Worm (Caenorhabditis elegans) whole organism, young adult: ENCODE results near the gene str-193.
A peak's percentile ranks its signal among the peaks of the same experiment; 100 is the strongest.

Experiments used
- B0336.3 ChIP-seq: fragments of 200-800 bp; sonication (Bioruptor generic); IDR thresholded peaks from 2 replicates; pipeline ENCODE4 v1.3.6; 2022; ENCODE audit warnings: missing genetic modification characterization, missing compliant biosample characterization
- T07F8.4 ChIP-seq: sonication (generic microtip); optimal IDR thresholded peaks from 2 replicates; lab custom pipeline; 2016; ENCODE audit warnings: mild to moderate bottlenecking, missing genetic modification characterization, moderate library complexity, missing compliant biosample characterization
- Y53G8AR.9 ChIP-seq: fragments of 200-800 bp; sonication (Bioruptor generic); conservative IDR thresholded peaks from 2 replicates; pipeline ENCODE4 v1.3.6; 2022; ENCODE audit warnings: missing genetic modification reagents, missing genetic modification characterization, missing compliant biosample characterization
- Y56A3A.18 ChIP-seq: fragments of 200-800 bp; sonication (Bioruptor generic); IDR thresholded peaks from 2 replicates; pipeline ENCODE4 v1.3.6; 2022; ENCODE audit warnings: missing genetic modification reagents, missing genetic modification characterization, missing compliant biosample characterization
- Y67H2A.10 ChIP-seq: fragments of 200-800 bp; sonication (Bioruptor generic); conservative IDR thresholded peaks from 2 replicates; pipeline ENCODE4 v1.3.6; 2022; ENCODE audit warnings: missing genetic modification reagents, missing genetic modification characterization, missing compliant biosample characterization
- attf-3 ChIP-seq: fragments of 200-800 bp; sonication (Bioruptor generic); conservative IDR thresholded peaks from 2 replicates; pipeline ENCODE4 v1.3.6; 2022; ENCODE audit warnings: missing genetic modification reagents, missing genetic modification characterization, missing compliant biosample characterization
- bed-1 ChIP-seq: fragments of 200-800 bp; sonication (Bioruptor generic); IDR thresholded peaks from 2 replicates; pipeline ENCODE4 v1.3.6; 2022; ENCODE audit warnings: missing genetic modification reagents, missing genetic modification characterization, missing compliant biosample characterization
- cebp-1 ChIP-seq, 2 experiments: fragments of 200-800 bp in 1 of 2; sonication (Bioruptor generic) in 1 of 2; sonication (generic microtip) in 1 of 2; IDR thresholded peaks in 1 of 2; optimal IDR thresholded peaks in 1 of 2; 2 replicates each; pipeline versions ENCODE4 v1.3.6 to Lab custom; 2017 to 2022; ENCODE audit warnings: missing compliant biosample characterization in 2 of 2, missing genetic modification characterization in 2 of 2, mild to moderate bottlenecking in 1 of 2, missing genetic modification reagents in 1 of 2, moderate library complexity in 1 of 2
- cebp-2 ChIP-seq: fragments of 200-800 bp; sonication (Bioruptor generic); IDR thresholded peaks from 2 replicates; pipeline ENCODE4 v1.3.6; 2022; ENCODE audit warnings: missing genetic modification characterization, missing compliant biosample characterization
- chd-7 ChIP-seq: sonication (generic microtip); optimal IDR thresholded peaks from 2 replicates; lab custom pipeline; 2016; ENCODE audit warnings: mild to moderate bottlenecking, missing genetic modification characterization, moderate library complexity, missing compliant biosample characterization
- dpff-1 ChIP-seq: sonication (generic microtip); optimal IDR thresholded peaks from 2 replicates; lab custom pipeline; 2017; ENCODE audit warnings: mild to moderate bottlenecking, missing genetic modification characterization, missing compliant biosample characterization
- egrh-3 ChIP-seq: fragments of 200-800 bp; sonication (Bioruptor generic); IDR thresholded peaks from 2 replicates; pipeline ENCODE4 v1.3.6; 2022; ENCODE audit warnings: missing genetic modification reagents, missing genetic modification characterization, missing compliant biosample characterization
- him-1 ChIP-seq: sonication (generic microtip); optimal IDR thresholded peaks from 2 replicates; lab custom pipeline; 2016; ENCODE audit warnings: missing genotype, missing genetic modification reagents, missing genetic modification characterization, missing compliant biosample characterization
- hmg-20 ChIP-seq: fragments of 200-800 bp; sonication (Bioruptor generic); IDR thresholded peaks from 2 replicates; pipeline ENCODE4 v1.3.6; 2022; ENCODE audit warnings: missing genetic modification reagents, missing genetic modification characterization, missing compliant biosample characterization
- hrde-1 ChIP-seq: sonication (generic microtip); optimal IDR thresholded peaks from 2 replicates; lab custom pipeline; 2016; ENCODE audit warnings: missing genetic modification characterization, mild to moderate bottlenecking, missing compliant biosample characterization, moderate library complexity, missing genotype, missing genetic modification reagents, borderline replicate concordance
- hsf-1 ChIP-seq: fragments of 200-800 bp; sonication (Bioruptor generic); IDR thresholded peaks from 2 replicates; pipeline ENCODE4 v1.3.6; 2022; ENCODE audit warnings: missing genetic modification reagents, missing genetic modification characterization, missing compliant biosample characterization
- lin-35 ChIP-seq, 3 experiments: fragments of 150-350 bp in 2 of 3; sonication (generic microtip) in 1 of 3; optimal IDR thresholded peaks; 2 replicates each; lab custom pipeline; 2014 to 2018; ENCODE audit warnings: missing biosample characterization in 3 of 3, missing genetic modification characterization in 3 of 3, missing genetic modification reagents in 3 of 3
- lsl-1 ChIP-seq: fragments of 200-800 bp; sonication (Bioruptor generic); optimal IDR thresholded peaks from 2 replicates; lab custom pipeline; 2018; ENCODE audit warnings: mild to moderate bottlenecking, missing genetic modification characterization, moderate library complexity, missing compliant biosample characterization
- madf-6 ChIP-seq: fragments of 200-800 bp; sonication (Bioruptor generic); IDR thresholded peaks from 2 replicates; pipeline ENCODE4 v1.3.6; 2022; ENCODE audit warnings: missing genetic modification reagents, missing genetic modification characterization, missing compliant biosample characterization
- mxl-1 ChIP-seq: sonication (generic microtip); optimal IDR thresholded peaks from 2 replicates; lab custom pipeline; 2016; ENCODE audit warnings: missing genetic modification characterization, missing compliant biosample characterization
- nfya-1 ChIP-seq: sonication (generic microtip); optimal IDR thresholded peaks from 2 replicates; lab custom pipeline; 2017; ENCODE audit warnings: antibody characterized with exemption, missing compliant biosample characterization, missing genetic modification characterization, borderline replicate concordance; ENCODE audit not compliant: insufficient read depth
- nfya-2 ChIP-seq: fragments of 200-800 bp; sonication (Bioruptor generic); IDR thresholded peaks from 2 replicates; pipeline ENCODE4 v1.3.6; 2022; ENCODE audit warnings: missing genetic modification reagents, missing genetic modification characterization, missing compliant biosample characterization
- nfyb-1 ChIP-seq: fragments of 200-800 bp; sonication (Bioruptor generic); IDR thresholded peaks from 2 replicates; pipeline ENCODE4 v1.3.6; 2022; ENCODE audit warnings: missing genetic modification reagents, missing genetic modification characterization, missing compliant biosample characterization
- nhr-90 ChIP-seq: sonication (generic microtip); optimal IDR thresholded peaks from 2 replicates; lab custom pipeline; 2016; ENCODE audit warnings: missing genotype, mild to moderate bottlenecking, missing genetic modification characterization, missing compliant biosample characterization
- snpc-1.1 ChIP-seq: sonication (generic microtip); optimal IDR thresholded peaks from 2 replicates; lab custom pipeline; 2017; ENCODE audit warnings: missing genetic modification characterization, mild to moderate bottlenecking, missing compliant biosample characterization, antibody characterized with exemption, moderate library complexity, missing genotype, missing genetic modification reagents; ENCODE audit not compliant: insufficient read depth
- snpc-4 ChIP-seq, 5 experiments: fragments of 150-350 bp in 1 of 5; sonication (generic microtip) in 4 of 5; optimal IDR thresholded peaks; 2 replicates each; lab custom pipeline; 2014 to 2018; ENCODE audit warnings: missing genetic modification characterization in 5 of 5, missing biosample characterization in 3 of 5, antibody characterized with exemption in 2 of 5, mild to moderate bottlenecking in 2 of 5, missing compliant biosample characterization in 2 of 5, missing genotype in 2 of 5, moderate library complexity in 2 of 5, missing genetic modification reagents in 1 of 5
- somi-1 ChIP-seq: fragments of 200-800 bp; sonication (Bioruptor generic); optimal IDR thresholded peaks from 2 replicates; lab custom pipeline; 2018; ENCODE audit warnings: mild to moderate bottlenecking, missing genetic modification characterization, missing compliant biosample characterization
- unc-62 ChIP-seq: fragments of 150-350 bp; optimal IDR thresholded peaks from 2 replicates; lab custom pipeline; 2014; ENCODE audit warnings: missing biosample characterization, missing genetic modification reagents, missing genetic modification characterization
- zfh-2 ChIP-seq: fragments of 200-800 bp; sonication (Bioruptor generic); conservative IDR thresholded peaks from 2 replicates; pipeline ENCODE4 v1.3.6; 2022; ENCODE audit warnings: missing genetic modification reagents, missing genetic modification characterization, missing compliant biosample characterization

Gene str-193

DNA sequence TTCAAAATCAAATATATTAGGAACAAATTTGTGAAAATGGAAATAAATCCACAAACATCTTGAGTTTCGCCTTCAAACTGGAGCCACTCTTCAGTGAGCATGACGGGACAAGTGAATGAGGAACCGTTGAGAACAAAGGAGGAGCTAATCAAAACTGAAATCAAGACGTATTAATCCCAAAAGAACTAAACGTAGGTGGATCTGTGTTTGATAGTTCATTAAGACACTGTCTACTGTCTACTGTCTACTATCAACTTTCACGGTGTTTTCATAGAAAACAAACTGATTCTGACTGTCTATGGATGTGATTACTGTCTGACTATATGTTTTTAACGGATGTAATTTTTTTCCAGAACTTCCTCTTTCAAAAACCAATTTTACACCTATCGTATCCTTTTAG lies at the start of gene str-193:
str-193 (minus strand) TSS at position 101 of the 400 bp plus-strand sequence.
- TF ChIP-seq cebp-1 (GFP tag; IDR thresholded peaks at IDR 0.05; lab: Robert Waterston, UW) (no peak), cebp-1 (tag; optimal IDR thresholded peaks at IDR 0.05; lab: Kevin White, UChicago) (no peak), B0336.3 (GFP tag; lab: Robert Waterston, UW) (no peak), snpc-1.1 (tag; lab: Kevin White, UChicago) (no peak)

DNA sequence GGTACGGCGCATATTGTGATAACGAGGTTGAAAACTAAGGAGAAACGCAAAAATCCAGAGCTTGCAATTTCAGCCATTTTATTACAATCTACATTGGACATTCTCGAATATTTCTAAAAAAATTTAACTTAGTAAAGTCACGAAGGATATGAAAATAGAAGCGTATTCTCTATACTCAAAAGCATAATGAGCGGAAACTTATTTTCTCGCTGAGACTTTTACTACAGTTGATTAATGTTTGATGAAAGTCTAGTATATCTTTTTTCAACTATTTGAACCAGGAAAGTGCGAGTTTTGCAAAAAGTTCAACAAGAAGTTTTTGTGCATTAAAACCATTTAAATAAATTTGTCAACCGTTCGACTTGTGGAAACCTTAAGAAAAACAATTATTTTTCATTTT lies 49.7 kb upstream of the str-193 start, which contains the start of gene srab-18:
srab-18 (minus strand) TSS at position 101 of the 400 bp plus-strand sequence.
- TF ChIP-seq snpc-4 (GFP tag; optimal IDR thresholded peaks at IDR 0.05; lab: Kevin White, UChicago) (no peak), snpc-4 (tag; optimal IDR thresholded peaks at IDR 0.05; lab: Kevin White, UChicago) (no peak), attf-3 (no peak)

DNA sequence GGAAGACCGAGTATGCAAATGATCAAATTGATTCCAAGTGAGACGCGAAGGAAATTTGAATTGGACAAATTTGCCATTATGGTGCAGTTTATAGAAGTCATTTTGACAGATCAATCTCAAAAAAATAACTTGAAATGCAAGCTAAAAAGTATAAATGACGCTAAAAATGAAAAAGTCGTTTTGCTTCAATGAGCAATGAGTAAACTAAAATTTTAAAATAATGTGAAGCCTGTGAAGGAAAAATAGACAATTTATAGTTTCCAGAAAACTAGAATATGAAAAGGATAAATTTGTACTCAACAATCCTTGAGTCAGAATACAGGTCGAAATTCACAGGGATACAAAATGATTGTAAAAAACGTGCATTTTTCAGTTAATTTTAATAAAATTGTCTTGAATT lies 46.7 kb upstream of the str-193 start, which contains the start of gene srab-17:
srab-17 (minus strand) TSS at position 101 of the 400 bp plus-strand sequence.
- TF ChIP-seq dpff-1 (no peak), hsf-1 (GFP tag; lab: Robert Waterston, UW) (no peak), bed-1 (GFP tag; lab: Robert Waterston, UW) (no peak), Y56A3A.18 (GFP tag; lab: Robert Waterston, UW) (no peak), Y53G8AR.9 (GFP tag; lab: Robert Waterston, UW) (no peak), him-1 (tag; lab: Kevin White, UChicago) (no peak), hmg-20 (GFP tag; lab: Robert Waterston, UW) (no peak), lin-35 (GFP tag; optimal IDR thresholded peaks at IDR 0.05; lab: Kevin White, UChicago) (no peak), T07F8.4 (no peak), egrh-3 (GFP tag; lab: Robert Waterston, UW) (no peak), zfh-2 (no peak), chd-7 (no peak), lsl-1 (GFP tag; lab: Kevin White, UChicago) (no peak), somi-1 (GFP tag; lab: Kevin White, UChicago) (no peak), snpc-4 (GFP tag; optimal IDR thresholded peaks at IDR 0.05; lab: Kevin White, UChicago) (no peak), snpc-4 (tag; optimal IDR thresholded peaks at IDR 0.05; lab: Kevin White, UChicago) (no peak), mxl-1 (tag; lab: Kevin White, UChicago) (no peak), madf-6 (GFP tag; lab: Robert Waterston, UW) (no peak)

DNA sequence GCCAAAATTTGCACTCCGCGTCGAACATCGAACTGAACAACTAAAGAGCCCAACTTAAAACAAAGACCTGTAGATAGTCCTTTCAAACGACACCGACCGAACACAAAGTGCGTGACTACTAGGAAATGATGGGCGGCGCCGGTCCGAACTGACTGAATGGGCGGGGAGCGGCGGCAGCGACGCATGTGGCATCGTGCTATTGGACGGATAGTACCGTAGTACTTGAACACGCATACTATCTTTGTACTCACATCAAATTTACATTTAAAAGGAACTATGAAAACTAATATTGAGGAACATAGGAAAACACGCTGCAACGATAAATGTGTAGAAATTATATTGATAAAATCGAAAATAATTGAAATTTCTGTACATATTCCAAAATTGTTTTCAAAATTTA lies 38.7 kb upstream of the str-193 start:
- TF ChIP-seq nfya-1 (tag; lab: Kevin White, UChicago) = no peak
- peak; percentile 92 for TF ChIP-seq nfyb-1 (GFP tag; lab: Robert Waterston, UW)
- TF ChIP-seq, all 124 proteins: peak for 1

DNA sequence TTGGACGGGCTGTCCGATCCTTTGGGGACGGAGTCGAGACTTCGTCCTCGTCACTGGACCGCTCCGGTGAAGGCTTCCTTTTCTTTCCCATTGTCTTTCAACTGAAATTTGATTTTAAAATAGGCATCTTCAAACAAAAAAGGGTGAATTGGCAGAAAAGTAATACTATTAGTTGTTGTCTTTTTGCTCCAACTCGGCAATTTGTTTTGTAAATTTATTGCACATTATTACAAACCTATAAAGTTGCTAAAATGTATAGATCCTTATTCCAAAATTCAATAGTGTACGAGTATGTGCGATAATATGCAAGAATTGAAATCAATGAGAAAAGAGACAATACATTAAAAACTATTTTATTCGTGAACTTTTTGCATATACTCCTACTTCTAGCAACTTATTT lies 38.2 kb upstream of the str-193 start, which contains the start of gene lsy-12:
lsy-12 (minus strand) TSS at position 101 of the 400 bp plus-strand sequence.
- no peak for TF ChIP-seq unc-62 (GFP tag; lab: Kevin White, UChicago)
- no peak for TF ChIP-seq nhr-90 (tag; lab: Kevin White, UChicago)
- TF ChIP-seq Y67H2A.10 (GFP tag; lab: Robert Waterston, UW) = no peak

DNA sequence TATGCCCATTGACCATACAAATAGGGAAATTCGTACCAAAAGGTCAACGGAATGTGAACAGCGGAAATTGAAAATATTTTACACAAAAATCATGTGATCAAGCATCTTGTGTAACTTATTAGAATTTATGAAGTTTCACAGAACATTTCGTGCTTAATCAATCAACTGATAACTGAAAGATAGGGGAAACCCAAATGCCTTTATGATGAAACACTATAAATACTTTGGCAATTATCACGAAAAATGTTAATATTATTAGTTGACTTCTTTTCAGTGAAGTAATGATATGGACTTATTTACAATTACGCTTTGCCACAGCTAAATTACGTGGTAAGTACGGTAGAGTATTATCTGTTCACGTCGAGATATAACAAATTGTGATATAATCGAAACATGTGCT lies 35.4 kb upstream of the str-193 start:
- no peak for TF ChIP-seq nfya-2
- no peak for TF ChIP-seq cebp-2 (GFP tag; lab: Robert Waterston, UW)
- TF ChIP-seq hrde-1 (tag; lab: Kevin White, UChicago) = no peak
